Worm (Caenorhabditis elegans) whole organism, mixed stage, embryonic: ENCODE measurements around the gene mig-18.

ENCODE experiments used
- M03D4.4 ChIP-seq: sonication (generic microtip); optimal IDR thresholded peaks from 2 replicates; lab custom pipeline; 2017; ENCODE audit warnings: mild to moderate bottlenecking, missing genetic modification characterization, missing compliant biosample characterization
- bed-3 ChIP-seq: fragments of 200-800 bp; sonication (Bioruptor generic); optimal IDR thresholded peaks from 3 replicates; lab custom pipeline; 2018; ENCODE audit warnings: mild to moderate bottlenecking, missing genetic modification characterization, moderate library complexity, missing compliant biosample characterization
- ces-1 ChIP-seq: fragments of 150-350 bp; optimal IDR thresholded peaks from 2 replicates; lab custom pipeline; 2014; ENCODE audit warnings: missing biosample characterization, missing genetic modification reagents, missing genetic modification characterization
- cnd-1 ChIP-seq: fragments of 200-800 bp; sonication (Bioruptor generic); optimal IDR thresholded peaks from 2 replicates; lab custom pipeline; 2018; ENCODE audit warnings: mild to moderate bottlenecking, missing genetic modification characterization, missing compliant biosample characterization
- drap-1 ChIP-seq: fragments of 200-800 bp; sonication (Bioruptor generic); optimal IDR thresholded peaks from 3 replicates; lab custom pipeline; 2018; ENCODE audit warnings: mild to moderate bottlenecking, missing genetic modification characterization, missing compliant biosample characterization
- elt-1 ChIP-seq: sonication (generic microtip); optimal IDR thresholded peaks from 2 replicates; lab custom pipeline; 2017; ENCODE audit warnings: missing genetic modification characterization, mild to moderate bottlenecking, missing compliant biosample characterization, antibody characterized with exemption, moderate library complexity, borderline replicate concordance; ENCODE audit not compliant: insufficient read depth
- elt-3 ChIP-seq: fragments of 150-350 bp; optimal IDR thresholded peaks from 2 replicates; lab custom pipeline; 2014; ENCODE audit warnings: missing biosample characterization, missing genetic modification characterization
- ham-2 ChIP-seq: fragments of 200-800 bp; sonication (Bioruptor generic); optimal IDR thresholded peaks from 2 replicates; lab custom pipeline; 2018; ENCODE audit warnings: mild to moderate bottlenecking, missing genetic modification characterization, missing compliant biosample characterization
- hlh-1 ChIP-seq: fragments of 150-350 bp; optimal IDR thresholded peaks from 2 replicates; lab custom pipeline; 2014; ENCODE audit warnings: missing biosample characterization, missing genetic modification reagents, missing genetic modification characterization
- lin-13 ChIP-seq: fragments of 150-350 bp; optimal IDR thresholded peaks from 2 replicates; lab custom pipeline; 2014; ENCODE audit warnings: missing biosample characterization, missing genetic modification characterization
- lin-32 ChIP-seq: fragments of 200-800 bp; sonication (Bioruptor generic); optimal IDR thresholded peaks from 2 replicates; lab custom pipeline; 2018; ENCODE audit warnings: mild to moderate bottlenecking, missing genetic modification characterization, missing compliant biosample characterization
- lsy-2 ChIP-seq: fragments of 150-350 bp; optimal IDR thresholded peaks from 2 replicates; lab custom pipeline; 2014; ENCODE audit warnings: missing biosample characterization, missing genetic modification characterization
- mab-5 ChIP-seq: fragments of 150-350 bp; optimal IDR thresholded peaks from 2 replicates; lab custom pipeline; 2014; ENCODE audit warnings: missing biosample characterization, missing genetic modification characterization
- mep-1 ChIP-seq: fragments of 150-350 bp; optimal IDR thresholded peaks from 2 replicates; lab custom pipeline; 2017; ENCODE audit warnings: missing biosample characterization, missing genetic modification reagents, missing genetic modification characterization, inconsistent platforms
- mls-2 ChIP-seq: sonication (generic microtip); optimal IDR thresholded peaks from 2 replicates; lab custom pipeline; 2016; ENCODE audit warnings: mild to moderate bottlenecking, missing genetic modification characterization, moderate library complexity, missing compliant biosample characterization
- nhr-12 ChIP-seq: fragments of 150-350 bp; optimal IDR thresholded peaks from 2 replicates; lab custom pipeline; 2014; ENCODE audit warnings: missing biosample characterization, missing genetic modification characterization
- nhr-2 ChIP-seq: fragments of 150-350 bp; optimal IDR thresholded peaks from 2 replicates; lab custom pipeline; 2014; ENCODE audit warnings: missing biosample characterization, missing genetic modification characterization
- nhr-237 ChIP-seq: fragments of 150-350 bp; optimal IDR thresholded peaks from 2 replicates; lab custom pipeline; 2014; ENCODE audit warnings: missing biosample characterization, missing genetic modification characterization
- nhr-28 ChIP-seq: fragments of 150-350 bp; optimal IDR thresholded peaks from 2 replicates; lab custom pipeline; 2014; ENCODE audit warnings: missing biosample characterization, missing genetic modification characterization
- nhr-76 ChIP-seq: sonication (generic microtip); optimal IDR thresholded peaks from 2 replicates; lab custom pipeline; 2017; ENCODE audit warnings: missing biosample characterization, missing genetic modification characterization
- pha-4 ChIP-seq: fragments of 150-350 bp; optimal IDR thresholded peaks from 2 replicates; lab custom pipeline; 2018; ENCODE audit warnings: missing biosample characterization, missing genetic modification reagents, missing genetic modification characterization
- sem-2 ChIP-seq: fragments of 200-800 bp; sonication (Bioruptor generic); optimal IDR thresholded peaks from 2 replicates; lab custom pipeline; 2018; ENCODE audit warnings: mild to moderate bottlenecking, missing genetic modification characterization, missing compliant biosample characterization
- snpc-4 ChIP-seq: fragments of 150-350 bp; optimal IDR thresholded peaks from 2 replicates; lab custom pipeline; 2014; ENCODE audit warnings: missing biosample characterization, missing genetic modification characterization
- sptf-1 ChIP-seq: sonication (generic microtip); optimal IDR thresholded peaks from 2 replicates; lab custom pipeline; 2017; ENCODE audit warnings: mild to moderate bottlenecking, missing genetic modification characterization, moderate library complexity, missing compliant biosample characterization
- tbx-8 ChIP-seq: fragments of 200-800 bp; sonication (Bioruptor generic); optimal IDR thresholded peaks from 2 replicates; lab custom pipeline; 2018; ENCODE audit warnings: mild to moderate bottlenecking, missing genetic modification characterization, moderate library complexity, missing compliant biosample characterization
- unc-120 ChIP-seq: sonication (generic microtip); optimal IDR thresholded peaks from 2 replicates; lab custom pipeline; 2017; ENCODE audit warnings: missing genetic modification characterization, missing compliant biosample characterization; ENCODE audit not compliant: poor library complexity, severe bottlenecking
- unc-39 ChIP-seq: fragments of 150-350 bp; optimal IDR thresholded peaks from 2 replicates; lab custom pipeline; 2014; ENCODE audit warnings: missing biosample characterization, missing genetic modification characterization
- unc-62 ChIP-seq: fragments of 150-350 bp; optimal IDR thresholded peaks from 2 replicates; lab custom pipeline; 2014; ENCODE audit warnings: missing biosample characterization, missing genetic modification reagents, missing genetic modification characterization
- zip-8 ChIP-seq: fragments of 150-350 bp; optimal IDR thresholded peaks from 2 replicates; lab custom pipeline; 2014; ENCODE audit warnings: missing biosample characterization, missing genetic modification characterization
- ztf-11 ChIP-seq: fragments of 150-350 bp; optimal IDR thresholded peaks from 2 replicates; lab custom pipeline; 2014; ENCODE audit warnings: missing biosample characterization, missing genetic modification characterization

The mig-18 gene

DNA sequence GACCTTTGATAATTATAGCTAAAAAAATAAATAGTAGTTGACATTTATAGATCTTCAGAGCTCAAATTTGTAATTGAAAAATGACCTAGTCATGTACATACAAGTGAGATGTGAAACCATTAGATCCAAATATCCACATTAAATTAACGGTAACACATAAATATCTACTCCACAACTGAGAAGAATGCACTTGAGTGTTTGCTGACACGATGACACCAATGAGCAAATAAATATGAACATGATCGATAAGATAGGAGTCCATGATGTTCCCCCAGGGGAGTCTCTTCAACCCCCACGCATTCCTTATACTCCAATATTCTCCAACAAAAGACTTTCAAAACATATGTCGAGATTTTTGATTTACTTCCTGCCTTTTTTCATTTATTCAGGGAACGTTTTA is 1.4 kb downstream of the mig-18 start, which contains the start of gene ttr-52:
TSS of gene ttr-52 (plus strand) at position 301 of the 400 bp plus-strand sequence.
- TF ChIP-seq elt-3 (tag; lab: Kevin White, UChicago) (no peak), unc-120 (tag; lab: Kevin White, UChicago) (no peak), drap-1 (GFP tag; lab: Kevin White, UChicago) (no peak), sem-2 (GFP tag; lab: Kevin White, UChicago) (no peak), ces-1 (no peak), lsy-2 (tag; lab: Kevin White, UChicago) (no peak), bed-3 (GFP tag; lab: Kevin White, UChicago) (no peak)

DNA sequence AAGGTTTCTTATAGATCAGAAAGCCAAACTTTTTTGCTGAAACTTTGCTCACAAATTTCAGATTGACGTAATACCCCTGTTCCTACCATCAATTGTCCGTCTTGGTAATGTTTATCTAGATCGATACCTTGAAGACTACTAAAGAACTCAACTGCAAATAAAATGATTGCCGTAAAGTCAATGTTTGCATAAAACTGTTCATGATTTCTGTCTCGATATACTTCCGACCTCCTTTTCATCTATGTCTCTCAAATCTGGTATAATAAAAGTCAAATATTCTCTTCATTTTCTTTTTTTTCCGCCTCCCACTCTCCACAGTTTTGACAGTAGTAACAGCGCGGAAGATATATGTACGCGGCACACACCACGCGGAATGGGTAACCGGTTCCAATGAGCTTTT is 2.5 kb downstream of the mig-18 start, which contains the start of gene nas-1:
TSS of gene nas-1 (plus strand) at position 301 of the 400 bp plus-strand sequence.
- TF ChIP-seq ham-2 (no peak), ces-1 (no peak), nhr-2 (no peak), pha-4 (tag; lab: Kevin White, UChicago) (no peak), unc-39 (tag; lab: Kevin White, UChicago) (no peak), nhr-12 (tag; lab: Kevin White, UChicago) (no peak), unc-62 (GFP tag; lab: Kevin White, UChicago) (no peak), snpc-4 (tag; lab: Kevin White, UChicago) (no peak), mls-2 (tag; lab: Kevin White, UChicago) (no peak), nhr-76 (tag; lab: Kevin White, UChicago) (no peak), hlh-1 (tag; lab: Kevin White, UChicago) (no peak), nhr-28 (tag; lab: Kevin White, UChicago) (no peak), mep-1 (tag; lab: Kevin White, UChicago) (no peak), elt-1 (tag; lab: Kevin White, UChicago) (no peak), sem-2 (GFP tag; lab: Kevin White, UChicago) (no peak)

DNA sequence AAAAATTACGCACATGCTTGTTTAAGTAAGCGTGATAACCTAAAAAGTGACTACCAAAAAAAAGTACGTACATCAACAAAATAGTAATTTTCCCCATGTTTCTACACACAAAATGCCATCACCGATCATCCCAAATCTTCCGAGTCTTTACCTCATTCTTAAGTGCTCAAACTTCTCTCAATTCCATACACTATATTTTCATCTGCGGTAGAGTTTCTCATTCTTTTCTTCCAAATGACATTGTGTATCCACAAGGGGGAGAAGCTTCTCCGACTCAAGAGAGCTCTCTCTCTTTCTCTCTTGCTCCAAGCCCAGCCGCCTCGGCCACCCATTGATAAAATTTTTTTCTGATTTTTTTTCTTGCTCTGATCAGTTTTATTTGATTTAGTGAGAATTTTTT is 6.5 kb downstream of the mig-18 start, which contains the start of gene myo-6:
TSS of gene myo-6 (plus strand) at position 301 of the 400 bp plus-strand sequence.
- TF ChIP-seq hlh-1 (tag; lab: Kevin White, UChicago) (no peak), bed-3 (GFP tag; lab: Kevin White, UChicago) (no peak), drap-1 (GFP tag; lab: Kevin White, UChicago) (no peak), elt-1 (tag; lab: Kevin White, UChicago) (no peak), nhr-76 (tag; lab: Kevin White, UChicago) (no peak), nhr-12 (tag; lab: Kevin White, UChicago) (no peak), M03D4.4 (tag; lab: Kevin White, UChicago) (no peak), mab-5 (no peak), zip-8 (tag; lab: Kevin White, UChicago) (no peak), unc-39 (tag; lab: Kevin White, UChicago) (no peak), lin-32 (GFP tag; lab: Kevin White, UChicago) (no peak), pha-4 (tag; lab: Kevin White, UChicago) (no peak), cnd-1 (tag; lab: Kevin White, UChicago) (no peak), tbx-8 (no peak)

DNA sequence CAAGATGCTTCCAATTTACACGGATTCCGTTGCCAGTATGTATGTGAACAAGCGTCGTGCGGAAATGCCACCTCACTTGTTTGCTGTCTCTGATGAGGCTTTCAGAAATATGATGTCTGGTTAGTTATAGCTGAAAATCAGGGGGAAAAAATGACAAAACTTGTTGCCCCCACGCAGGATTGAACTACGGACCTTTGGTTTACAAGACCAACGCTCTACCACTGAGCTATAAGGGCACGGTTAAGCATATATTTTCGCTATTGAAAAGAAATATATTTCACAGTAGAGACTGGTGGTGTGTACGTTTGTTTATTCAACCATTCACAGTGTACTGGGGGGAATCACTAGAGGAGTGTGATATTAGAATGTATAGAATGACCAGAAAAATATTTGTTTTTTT is 8.2 kb downstream of the mig-18 start:
- TF ChIP-seq pha-4 (tag; lab: Kevin White, UChicago) (no peak), ztf-11 (tag; lab: Kevin White, UChicago) (no peak), ham-2 (no peak), mab-5 (no peak), nhr-28 (tag; lab: Kevin White, UChicago) (no peak), elt-3 (tag; lab: Kevin White, UChicago) (no peak), bed-3 (GFP tag; lab: Kevin White, UChicago) (no peak), drap-1 (GFP tag; lab: Kevin White, UChicago) (no peak), snpc-4 (tag; lab: Kevin White, UChicago) (no peak), nhr-12 (tag; lab: Kevin White, UChicago) (no peak), lin-32 (GFP tag; lab: Kevin White, UChicago) (no peak), M03D4.4 (tag; lab: Kevin White, UChicago) (no peak), ces-1 (no peak), hlh-1 (tag; lab: Kevin White, UChicago) (no peak), unc-39 (tag; lab: Kevin White, UChicago) (no peak), nhr-237 (tag; lab: Kevin White, UChicago) (no peak), lin-13 (tag; lab: Kevin White, UChicago) (no peak), sptf-1 (tag; lab: Kevin White, UChicago) (no peak)
